Fruit fly (Drosophila melanogaster) whole organism, wandering third instar larva: ENCODE measurements around the gene CG10286.

ENCODE experiments used
- Hnf4 ChIP-seq: fragments of 200-800 bp; sonication (Bioruptor generic); optimal IDR thresholded peaks from 2 replicates; lab custom pipeline; 2016; ENCODE audit warnings: missing biosample characterization, mild to moderate bottlenecking, missing genetic modification characterization
- br ChIP-seq: fragments of 200-800 bp; sonication (Bioruptor generic); optimal IDR thresholded peaks from 2 replicates; lab custom pipeline; 2016; ENCODE audit warnings: missing biosample characterization, missing genetic modification characterization
- dmrt93B ChIP-seq: fragments of 200-800 bp; sonication (Bioruptor generic); optimal IDR thresholded peaks from 2 replicates; lab custom pipeline; 2018; ENCODE audit warnings: missing biosample characterization, mild to moderate bottlenecking, missing genetic modification characterization
- psq ChIP-seq: fragments of 200-800 bp; sonication (Bioruptor generic); optimal IDR thresholded peaks from 3 replicates; lab custom pipeline; 2017; ENCODE audit warnings: missing biosample characterization, mild to moderate bottlenecking, missing genetic modification characterization, moderate library complexity
- sv ChIP-seq: fragments of 200-800 bp; sonication (Bioruptor generic); optimal IDR thresholded peaks from 3 replicates; lab custom pipeline; 2016; ENCODE audit warnings: missing biosample characterization, missing genetic modification characterization
- usp ChIP-seq: fragments of >200 bp; optimal IDR thresholded peaks from 2 replicates; lab custom pipeline; 2017; ENCODE audit warnings: missing biosample characterization, missing genetic modification characterization
- woc ChIP-seq: sonication (Bioruptor generic); optimal IDR thresholded peaks from 2 replicates; lab custom pipeline; 2016; ENCODE audit warnings: missing biosample characterization, mild to moderate bottlenecking, missing genetic modification characterization

DNA sequence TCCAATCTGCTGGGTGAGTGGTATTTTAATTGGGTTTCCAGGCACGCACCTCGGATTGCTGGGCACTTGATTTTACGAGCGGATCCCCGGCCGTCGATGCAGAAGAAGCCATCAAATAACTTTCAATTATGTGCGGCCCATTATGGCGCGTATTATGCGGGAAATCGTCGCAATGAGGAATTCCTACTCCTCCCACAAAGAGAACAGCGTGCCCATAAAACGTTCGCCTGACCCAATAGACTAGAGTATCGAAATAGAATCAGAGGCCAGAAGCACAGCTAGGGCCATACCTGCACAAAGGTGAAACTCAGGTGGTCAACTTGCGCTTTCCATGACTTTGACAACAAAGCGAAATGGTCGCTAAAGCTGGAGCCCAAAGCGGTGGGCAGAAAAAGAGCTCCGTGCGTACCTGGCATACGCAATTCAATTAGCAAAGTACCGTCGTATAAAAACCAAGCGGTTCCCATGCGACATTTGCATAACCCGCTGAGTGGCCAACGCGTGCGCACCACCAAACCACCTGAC is 38.9 kb upstream of the CG10286 start, which contains the start of gene Osi18:
- TF ChIP-seq br (GFP tag; lab: Kevin White, UChicago) (no peak), usp (GFP tag; lab: Kevin White, UChicago) (no peak), sv (GFP tag; lab: Kevin White, UChicago) (no peak), psq (GFP tag; lab: Kevin White, UChicago) (no peak), dmrt93B (GFP tag; lab: Kevin White, UChicago) (no peak), woc (no peak), Hnf4 (no peak)
